Fruit fly (Drosophila melanogaster) whole organism, prepupa: ENCODE measurements around the gene Arfrp1.
A peak's percentile ranks its signal among the peaks of the same experiment; 100 is the strongest.

ENCODE experiments used
- Blimp-1 ChIP-seq: fragments of 200-800 bp; sonication (Bioruptor generic); optimal IDR thresholded peaks from 3 replicates; lab custom pipeline; 2017; ENCODE audit warnings: missing biosample characterization, missing genetic modification characterization, mild to moderate bottlenecking, moderate library complexity, missing genetic modification reagents
- CG10631 ChIP-seq: fragments of 200-800 bp; sonication (Bioruptor generic); optimal IDR thresholded peaks from 2 replicates; lab custom pipeline; 2016; ENCODE audit warnings: missing biosample characterization, missing genetic modification characterization
- CG10669 ChIP-seq: fragments of 200-800 bp; sonication (Bioruptor generic); optimal IDR thresholded peaks from 3 replicates; lab custom pipeline; 2018; ENCODE audit warnings: missing biosample characterization, mild to moderate bottlenecking, missing genetic modification characterization, moderate library complexity
- CG15336 ChIP-seq: fragments of 200-800 bp; sonication (Bioruptor generic); IDR thresholded peaks from 2 replicates; pipeline ENCODE4 v1.3.6; 2022; ENCODE audit warnings: missing biosample characterization, missing genetic modification characterization
- CG1621 ChIP-seq: fragments of 200-800 bp; sonication (Bioruptor generic); optimal IDR thresholded peaks from 3 replicates; lab custom pipeline; 2018; ENCODE audit warnings: missing biosample characterization, mild to moderate bottlenecking, missing genetic modification characterization
- CG16779 ChIP-seq: fragments of 200-800 bp; sonication (Bioruptor generic); optimal IDR thresholded peaks from 3 replicates; lab custom pipeline; 2017; ENCODE audit warnings: missing biosample characterization, mild to moderate bottlenecking, missing genetic modification characterization
- CG3032 ChIP-seq: fragments of 200-800 bp; optimal IDR thresholded peaks from 2 replicates; lab custom pipeline; 2019; ENCODE audit warnings: missing biosample characterization, mild to moderate bottlenecking, missing genetic modification characterization, moderate library complexity
- CG32006 ChIP-seq: fragments of 200-800 bp; sonication (Bioruptor generic); optimal IDR thresholded peaks from 3 replicates; lab custom pipeline; 2017; ENCODE audit warnings: missing biosample characterization, mild to moderate bottlenecking, missing genetic modification characterization
- CG34406 ChIP-seq: fragments of 200-800 bp; sonication (Bioruptor generic); optimal IDR thresholded peaks from 3 replicates; lab custom pipeline; 2016; ENCODE audit warnings: missing biosample characterization, missing genetic modification characterization
- CG3919 ChIP-seq: fragments of 200-800 bp; sonication (Bioruptor generic); optimal IDR thresholded peaks from 3 replicates; lab custom pipeline; 2016; ENCODE audit warnings: missing biosample characterization, missing genetic modification characterization
- CG4318 ChIP-seq: fragments of 200-800 bp; sonication (Bioruptor generic); optimal IDR thresholded peaks from 3 replicates; lab custom pipeline; 2017; ENCODE audit warnings: missing biosample characterization, mild to moderate bottlenecking, missing genetic modification characterization
- CG6163 ChIP-seq: fragments of 200-800 bp; sonication (Bioruptor generic); IDR thresholded peaks from 3 replicates; pipeline ENCODE4 v1.3.6; 2022; ENCODE audit warnings: missing biosample characterization, missing genetic modification characterization
- CG6276 ChIP-seq: fragments of 200-800 bp; sonication (Bioruptor generic); optimal IDR thresholded peaks from 2 replicates; lab custom pipeline; 2017; ENCODE audit warnings: missing biosample characterization, mild to moderate bottlenecking, missing genetic modification characterization
- CG6792 ChIP-seq: fragments of 200-800 bp; sonication (Bioruptor generic); optimal IDR thresholded peaks from 3 replicates; lab custom pipeline; 2016; ENCODE audit warnings: missing biosample characterization, missing genetic modification characterization
- CG6808 ChIP-seq: fragments of 200-800 bp; sonication (Bioruptor generic); optimal IDR thresholded peaks from 3 replicates; lab custom pipeline; 2017; ENCODE audit warnings: missing biosample characterization, missing genetic modification characterization, mild to moderate bottlenecking, moderate library complexity, missing genetic modification reagents
- CG6854 ChIP-seq: fragments of 200-800 bp; sonication (Bioruptor generic); optimal IDR thresholded peaks from 2 replicates; lab custom pipeline; 2017; ENCODE audit warnings: missing biosample characterization, mild to moderate bottlenecking, missing genetic modification characterization
- CG7368 ChIP-seq: fragments of 200-800 bp; sonication (Bioruptor generic); optimal IDR thresholded peaks from 3 replicates; lab custom pipeline; 2016; ENCODE audit warnings: missing biosample characterization, missing genetic modification characterization
- CG8119 ChIP-seq: fragments of 200-800 bp; sonication (Bioruptor generic); IDR thresholded peaks from 3 replicates; pipeline ENCODE4 v1.3.6; 2022; ENCODE audit warnings: missing biosample characterization, missing genetic modification characterization
- CG8319 ChIP-seq: fragments of 200-800 bp; sonication (Bioruptor generic); optimal IDR thresholded peaks from 3 replicates; lab custom pipeline; 2016; ENCODE audit warnings: missing biosample characterization, missing genetic modification characterization
- CG8632 ChIP-seq: fragments of 200-800 bp; sonication (Bioruptor generic); optimal IDR thresholded peaks from 3 replicates; lab custom pipeline; 2016; ENCODE audit warnings: missing biosample characterization, missing genetic modification characterization
- CG9139 ChIP-seq: fragments of 200-800 bp; sonication (Bioruptor generic); optimal IDR thresholded peaks from 3 replicates; lab custom pipeline; 2017; ENCODE audit warnings: missing biosample characterization, mild to moderate bottlenecking, missing genetic modification characterization
- Eip75B ChIP-seq: fragments of 200-800 bp; sonication (Bioruptor generic); optimal IDR thresholded peaks from 3 replicates; lab custom pipeline; 2016; ENCODE audit warnings: missing biosample characterization, missing genetic modification characterization
- Ets21C ChIP-seq: fragments of 200-800 bp; sonication (Bioruptor generic); optimal IDR thresholded peaks from 3 replicates; lab custom pipeline; 2016; ENCODE audit warnings: missing biosample characterization, missing genetic modification characterization
- Gug ChIP-seq: fragments of 200-800 bp; sonication (Bioruptor generic); IDR thresholded peaks from 2 replicates; pipeline ENCODE4 v1.3.6; 2022; ENCODE audit warnings: missing biosample characterization, missing genetic modification characterization
- Hr39 ChIP-seq: fragments of 200-800 bp; sonication (Bioruptor generic); optimal IDR thresholded peaks from 2 replicates; lab custom pipeline; 2016; ENCODE audit warnings: missing biosample characterization, missing genetic modification characterization
- Met ChIP-seq: fragments of 200-800 bp; sonication (Bioruptor generic); optimal IDR thresholded peaks from 3 replicates; lab custom pipeline; 2016; ENCODE audit warnings: missing biosample characterization, missing genetic modification characterization
- OdsH ChIP-seq: fragments of 200-800 bp; sonication (Bioruptor generic); optimal IDR thresholded peaks from 3 replicates; lab custom pipeline; 2016; ENCODE audit warnings: missing biosample characterization, missing genetic modification characterization
- Smox ChIP-seq: fragments of 200-800 bp; sonication (Bioruptor generic); optimal IDR thresholded peaks from 3 replicates; lab custom pipeline; 2016; ENCODE audit warnings: missing biosample characterization, missing genetic modification characterization
- Sox102F ChIP-seq: fragments of 200-800 bp; sonication (Bioruptor generic); optimal IDR thresholded peaks from 2 replicates; lab custom pipeline; 2016; ENCODE audit warnings: missing biosample characterization, mild to moderate bottlenecking, missing genetic modification characterization
- Sox15 ChIP-seq: fragments of 200-800 bp; sonication (Bioruptor generic); optimal IDR thresholded peaks from 3 replicates; lab custom pipeline; 2016; ENCODE audit warnings: missing biosample characterization, missing genetic modification characterization
- achi ChIP-seq: fragments of 200-800 bp; sonication (Bioruptor generic); optimal IDR thresholded peaks from 3 replicates; lab custom pipeline; 2016; ENCODE audit warnings: missing biosample characterization, missing genetic modification characterization
- acj6 ChIP-seq: fragments of 200-800 bp; sonication (Bioruptor generic); optimal IDR thresholded peaks from 3 replicates; lab custom pipeline; 2016; ENCODE audit warnings: missing biosample characterization, missing genetic modification characterization
- cyc ChIP-seq: fragments of 200-800 bp; sonication (Bioruptor generic); optimal IDR thresholded peaks from 3 replicates; lab custom pipeline; 2016; ENCODE audit warnings: missing biosample characterization, missing genetic modification characterization
- dsx ChIP-seq: fragments of 200-800 bp; optimal IDR thresholded peaks from 3 replicates; lab custom pipeline; 2019; ENCODE audit warnings: missing biosample characterization, mild to moderate bottlenecking, missing genetic modification characterization, moderate library complexity; ENCODE audit not compliant: poor library complexity, severe bottlenecking
- eg ChIP-seq: fragments of 200-800 bp; sonication (Bioruptor generic); IDR thresholded peaks from 3 replicates; pipeline ENCODE4 v1.3.6; 2022; ENCODE audit warnings: missing biosample characterization, missing genetic modification characterization
- fd85E ChIP-seq: fragments of 200-800 bp; sonication (Bioruptor generic); optimal IDR thresholded peaks from 3 replicates; lab custom pipeline; 2016; ENCODE audit warnings: missing biosample characterization, missing genetic modification characterization
- fkh ChIP-seq: fragments of 200-800 bp; sonication (Bioruptor generic); optimal IDR thresholded peaks from 3 replicates; lab custom pipeline; 2017; ENCODE audit warnings: missing biosample characterization, mild to moderate bottlenecking, missing genetic modification characterization, moderate library complexity
- lz ChIP-seq: fragments of 200-800 bp; sonication (Bioruptor generic); optimal IDR thresholded peaks from 3 replicates; lab custom pipeline; 2016; ENCODE audit warnings: missing biosample characterization, missing genetic modification characterization
- net ChIP-seq: fragments of 200-800 bp; sonication (Bioruptor generic); optimal IDR thresholded peaks from 3 replicates; lab custom pipeline; 2016; ENCODE audit warnings: missing biosample characterization, missing genetic modification characterization
- pdm3 ChIP-seq: fragments of 200-800 bp; sonication (Bioruptor generic); optimal IDR thresholded peaks from 3 replicates; lab custom pipeline; 2016; ENCODE audit warnings: missing biosample characterization, missing genetic modification characterization
- salr ChIP-seq, 2 experiments: fragments of 200-800 bp; sonication (Bioruptor generic); optimal IDR thresholded peaks; 3 replicates each; lab custom pipeline; 2016 to 2018; ENCODE audit warnings: missing biosample characterization in 2 of 2, missing genetic modification characterization in 2 of 2, mild to moderate bottlenecking in 1 of 2
- spab ChIP-seq: fragments of 200-800 bp; sonication (Bioruptor generic); optimal IDR thresholded peaks from 2 replicates; lab custom pipeline; 2017; ENCODE audit warnings: missing biosample characterization, mild to moderate bottlenecking, missing genetic modification characterization, missing genetic modification reagents
- ss ChIP-seq, 2 experiments: fragments of 200-800 bp; sonication (Bioruptor generic); optimal IDR thresholded peaks; 2 replicates in 1 of 2; 3 replicates in 1 of 2; lab custom pipeline; 2017 to 2018; ENCODE audit warnings: mild to moderate bottlenecking in 2 of 2, missing biosample characterization in 2 of 2, missing genetic modification characterization in 2 of 2, moderate library complexity in 1 of 2
- topi ChIP-seq: fragments of 200-800 bp; sonication (Bioruptor generic); optimal IDR thresholded peaks from 3 replicates; lab custom pipeline; 2016; ENCODE audit warnings: missing biosample characterization, missing genetic modification characterization
- vri ChIP-seq: fragments of 200-800 bp; sonication (Bioruptor generic); optimal IDR thresholded peaks from 3 replicates; lab custom pipeline; 2016; ENCODE audit warnings: missing biosample characterization, mild to moderate bottlenecking, missing genetic modification characterization

The Arfrp1 gene

DNA sequence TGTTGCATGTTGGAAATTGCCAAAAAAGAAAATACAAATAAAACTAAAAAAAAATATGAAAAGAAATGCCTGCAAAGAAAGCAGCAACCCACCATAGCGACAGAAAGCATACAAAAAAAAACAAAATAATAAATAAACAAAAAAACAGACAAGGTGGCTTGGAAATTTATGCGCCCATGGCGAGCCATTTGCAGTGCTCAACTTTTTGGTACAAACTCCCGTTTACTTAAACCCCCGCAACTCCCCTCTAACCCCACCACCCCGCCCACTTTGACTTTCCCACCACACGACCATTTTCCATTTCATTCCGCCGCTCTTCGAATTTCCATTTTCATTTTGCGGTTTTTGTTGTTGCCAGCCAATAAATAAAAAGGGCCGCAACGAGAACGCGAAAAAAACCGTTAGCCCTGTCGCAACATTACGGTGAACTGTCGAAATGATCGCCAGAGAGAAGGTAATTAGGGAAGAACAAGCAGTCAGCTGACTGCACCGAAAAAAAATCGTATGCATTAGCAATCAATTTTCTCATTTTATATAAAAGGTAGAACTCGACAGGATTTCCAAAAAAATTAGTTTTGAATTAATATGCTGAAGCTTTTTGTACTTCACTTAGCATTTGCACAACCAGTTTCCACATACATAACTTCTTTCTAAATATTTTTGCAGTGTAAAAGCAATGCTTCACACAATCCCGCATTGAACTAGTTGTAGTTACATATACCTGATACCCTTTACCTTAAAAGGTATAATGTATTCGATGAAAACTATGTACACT, 30.1 kb downstream of the Arfrp1 start (continued):
- no peak for TF ChIP-seq net
- no peak for TF ChIP-seq CG4318 (GFP tag; lab: Kevin White, UChicago)
- no peak for TF ChIP-seq vri (GFP tag; lab: Kevin White, UChicago)
- no peak for TF ChIP-seq CG7368 (GFP tag; lab: Kevin White, UChicago)
- no peak for TF ChIP-seq CG10631
- no peak for TF ChIP-seq CG10669 (GFP tag; lab: Kevin White, UChicago)
- no peak for TF ChIP-seq CG8632 (GFP tag; lab: Kevin White, UChicago)
- peak; percentile 14 for TF ChIP-seq Hr39
- no peak for TF ChIP-seq topi (GFP tag; lab: Kevin White, UChicago)
- no peak for TF ChIP-seq Met (GFP tag; lab: Kevin White, UChicago)
- TF ChIP-seq OdsH (GFP tag; lab: Kevin White, UChicago), result peak; percentile 22
- TF ChIP-seq CG6854 (GFP tag; lab: Kevin White, UChicago), result no peak
- no peak for TF ChIP-seq achi (GFP tag; lab: Kevin White, UChicago)
- no peak for TF ChIP-seq salr (GFP tag; optimal IDR thresholded peaks at IDR 0.05; lab: Kevin White, UChicago)
- TF ChIP-seq CG6792 (GFP tag; lab: Kevin White, UChicago), result no peak
- TF ChIP-seq fd85E (GFP tag; lab: Kevin White, UChicago), result no peak
- no peak for TF ChIP-seq CG6808 (GFP tag; lab: Kevin White, UChicago)
- no peak for TF ChIP-seq dsx (GFP tag; lab: Kevin White, UChicago)
- TF ChIP-seq Sox15, result no peak
- TF ChIP-seq CG6163 (GFP tag; lab: Robert Waterston, UW), result 0 out of 3 replicates have a peak, but pooled peaks have one; percentile 14
- TF ChIP-seq spab (GFP tag; lab: Kevin White, UChicago), result no peak
- peak; percentile 54 for TF ChIP-seq CG15336 (GFP tag; lab: Robert Waterston, UW)

dm6 chrX:9139138-9139537, 32.3 kb downstream of the Arfrp1 start:
- TF ChIP-seq salr (GFP tag; optimal IDR thresholded peaks at IDR 0.05; lab: Kevin White, UChicago) (peak in 1 of 2 experiments; percentile 30), CG3919 (GFP tag; lab: Kevin White, UChicago) (no peak), CG34406 (no peak), CG6854 (GFP tag; lab: Kevin White, UChicago) (no peak), Sox102F (no peak), spab (GFP tag; lab: Kevin White, UChicago) (peak; percentile 33), CG1621 (tag; lab: Kevin White, UChicago) (peak; percentile 52), eg (peak; percentile 32; the same call in 1 of the 3 replicates), net (peak; percentile 47), OdsH (GFP tag; lab: Kevin White, UChicago) (no peak), achi (GFP tag; lab: Kevin White, UChicago) (no peak), CG32006 (GFP tag; lab: Kevin White, UChicago) (peak; percentile 0), CG9139 (peak; percentile 81), Eip75B (GFP tag; lab: Kevin White, UChicago) (no peak), CG8319 (GFP tag; lab: Kevin White, UChicago) (no peak), lz (GFP tag; lab: Kevin White, UChicago) (no peak), Blimp-1 (GFP tag; lab: Kevin White, UChicago) (no peak), CG16779 (tag; lab: Kevin White, UChicago) (peak; percentile 68), CG6792 (GFP tag; lab: Kevin White, UChicago) (no peak), fkh (no peak), CG3032 (tag; lab: Kevin White, UChicago) (peak; percentile 1), CG10669 (GFP tag; lab: Kevin White, UChicago) (peak; percentile 41), Ets21C (GFP tag; lab: Kevin White, UChicago) (no peak), Gug (GFP tag; lab: Robert Waterston, UW) (peak; percentile 45; the same call in 1 of the 2 replicates), CG6276 (GFP tag; lab: Kevin White, UChicago) (peak; percentile 73), cyc (no peak), CG10631 (no peak), Smox (GFP tag; lab: Kevin White, UChicago) (no peak), CG7368 (GFP tag; lab: Kevin White, UChicago) (peak; percentile 33), ss (GFP tag; optimal IDR thresholded peaks at IDR 0.05; lab: Kevin White, UChicago) (peak; percentile 81 to 85), acj6 (GFP tag; lab: Kevin White, UChicago) (no peak), pdm3 (no peak), CG6808 (GFP tag; lab: Kevin White, UChicago) (peak; percentile 77), CG8119 (GFP tag; lab: Robert Waterston, UW) (0 out of 3 replicates have a peak, but pooled peaks have one; percentile 17), CG15336 (GFP tag; lab: Robert Waterston, UW) (no peak), Met (GFP tag; lab: Kevin White, UChicago) (no peak)
